Worm (Caenorhabditis elegans): ENCODE results near the gene fbxb-40.

DNA sequence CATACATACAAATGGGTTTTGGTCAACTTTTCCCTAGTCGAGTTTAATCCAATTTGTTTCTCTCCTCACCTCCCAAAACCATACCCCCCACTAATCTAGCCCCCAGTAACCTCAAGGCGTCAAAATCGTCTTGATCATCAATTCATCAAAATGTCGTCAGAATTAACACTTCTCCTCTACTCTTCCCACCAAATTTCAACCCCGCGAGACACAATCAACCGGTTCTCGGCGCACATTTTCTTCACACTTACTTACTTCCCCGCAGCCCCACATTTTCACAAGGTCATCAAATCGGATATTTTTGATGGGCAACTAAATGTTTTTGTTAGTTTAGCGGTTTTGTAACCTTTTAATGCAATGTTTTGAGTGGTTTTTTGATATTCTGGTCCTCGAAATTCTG, 41.0 kb upstream of the fbxb-40 start:
- no peak for TF ChIP-seq ztf-16 (tag; optimal IDR thresholded peaks at IDR 0.05)
- no peak for TF ChIP-seq tbx-7 (tag; optimal IDR thresholded peaks at IDR 0.05)

All from whole organism, late embryonic.